Fruit fly (Drosophila melanogaster) whole organism, prepupa: ENCODE data around the gene Dpy-30L1.

Experiments
- Blimp-1 ChIP-seq: fragments of 200-800 bp; sonication (Bioruptor generic); optimal IDR thresholded peaks from 3 replicates; lab custom pipeline; 2017; ENCODE audit warnings: missing biosample characterization, missing genetic modification characterization, mild to moderate bottlenecking, moderate library complexity, missing genetic modification reagents
- CG10631 ChIP-seq: fragments of 200-800 bp; sonication (Bioruptor generic); optimal IDR thresholded peaks from 2 replicates; lab custom pipeline; 2016; ENCODE audit warnings: missing biosample characterization, missing genetic modification characterization
- CG10669 ChIP-seq: fragments of 200-800 bp; sonication (Bioruptor generic); optimal IDR thresholded peaks from 3 replicates; lab custom pipeline; 2018; ENCODE audit warnings: missing biosample characterization, mild to moderate bottlenecking, missing genetic modification characterization, moderate library complexity
- CG11762 ChIP-seq: fragments of 200-800 bp; sonication (Bioruptor generic); optimal IDR thresholded peaks from 3 replicates; lab custom pipeline; 2016; ENCODE audit warnings: missing biosample characterization, missing genetic modification characterization; ENCODE audit not compliant: insufficient read depth
- CG11902 ChIP-seq: fragments of 200-800 bp; sonication (Bioruptor generic); optimal IDR thresholded peaks from 3 replicates; lab custom pipeline; 2016; ENCODE audit warnings: missing biosample characterization, missing genetic modification characterization
- CG15336 ChIP-seq: fragments of 200-800 bp; sonication (Bioruptor generic); IDR thresholded peaks from 2 replicates; pipeline ENCODE4 v1.3.6; 2022; ENCODE audit warnings: missing biosample characterization, missing genetic modification characterization
- CG1621 ChIP-seq: fragments of 200-800 bp; sonication (Bioruptor generic); optimal IDR thresholded peaks from 3 replicates; lab custom pipeline; 2018; ENCODE audit warnings: missing biosample characterization, mild to moderate bottlenecking, missing genetic modification characterization
- CG16779 ChIP-seq: fragments of 200-800 bp; sonication (Bioruptor generic); optimal IDR thresholded peaks from 3 replicates; lab custom pipeline; 2017; ENCODE audit warnings: missing biosample characterization, mild to moderate bottlenecking, missing genetic modification characterization
- CG3032 ChIP-seq: fragments of 200-800 bp; optimal IDR thresholded peaks from 2 replicates; lab custom pipeline; 2019; ENCODE audit warnings: missing biosample characterization, mild to moderate bottlenecking, missing genetic modification characterization, moderate library complexity
- CG34406 ChIP-seq: fragments of 200-800 bp; sonication (Bioruptor generic); optimal IDR thresholded peaks from 3 replicates; lab custom pipeline; 2016; ENCODE audit warnings: missing biosample characterization, missing genetic modification characterization
- CG4318 ChIP-seq: fragments of 200-800 bp; sonication (Bioruptor generic); optimal IDR thresholded peaks from 3 replicates; lab custom pipeline; 2017; ENCODE audit warnings: missing biosample characterization, mild to moderate bottlenecking, missing genetic modification characterization
- CG6163 ChIP-seq: fragments of 200-800 bp; sonication (Bioruptor generic); IDR thresholded peaks from 3 replicates; pipeline ENCODE4 v1.3.6; 2022; ENCODE audit warnings: missing biosample characterization, missing genetic modification characterization
- CG6276 ChIP-seq: fragments of 200-800 bp; sonication (Bioruptor generic); optimal IDR thresholded peaks from 2 replicates; lab custom pipeline; 2017; ENCODE audit warnings: missing biosample characterization, mild to moderate bottlenecking, missing genetic modification characterization
- CG6792 ChIP-seq: fragments of 200-800 bp; sonication (Bioruptor generic); optimal IDR thresholded peaks from 3 replicates; lab custom pipeline; 2016; ENCODE audit warnings: missing biosample characterization, missing genetic modification characterization
- CG6854 ChIP-seq: fragments of 200-800 bp; sonication (Bioruptor generic); optimal IDR thresholded peaks from 2 replicates; lab custom pipeline; 2017; ENCODE audit warnings: missing biosample characterization, mild to moderate bottlenecking, missing genetic modification characterization
- CG8119 ChIP-seq: fragments of 200-800 bp; sonication (Bioruptor generic); IDR thresholded peaks from 3 replicates; pipeline ENCODE4 v1.3.6; 2022; ENCODE audit warnings: missing biosample characterization, missing genetic modification characterization
- CG8319 ChIP-seq: fragments of 200-800 bp; sonication (Bioruptor generic); optimal IDR thresholded peaks from 3 replicates; lab custom pipeline; 2016; ENCODE audit warnings: missing biosample characterization, missing genetic modification characterization
- CG8632 ChIP-seq: fragments of 200-800 bp; sonication (Bioruptor generic); optimal IDR thresholded peaks from 3 replicates; lab custom pipeline; 2016; ENCODE audit warnings: missing biosample characterization, missing genetic modification characterization
- CG9139 ChIP-seq: fragments of 200-800 bp; sonication (Bioruptor generic); optimal IDR thresholded peaks from 3 replicates; lab custom pipeline; 2017; ENCODE audit warnings: missing biosample characterization, mild to moderate bottlenecking, missing genetic modification characterization
- Eip75B ChIP-seq: fragments of 200-800 bp; sonication (Bioruptor generic); optimal IDR thresholded peaks from 3 replicates; lab custom pipeline; 2016; ENCODE audit warnings: missing biosample characterization, missing genetic modification characterization
- Eip78C ChIP-seq: fragments of 200-800 bp; sonication (Bioruptor generic); peaks from one replicate; lab custom pipeline; 2016; ENCODE audit warnings: missing biosample characterization, missing genetic modification characterization
- Eip93F ChIP-seq: fragments of 200-800 bp; sonication (Bioruptor generic); optimal IDR thresholded peaks from 2 replicates; lab custom pipeline; 2016; ENCODE audit warnings: missing biosample characterization, mild to moderate bottlenecking, missing genetic modification characterization
- Ets21C ChIP-seq: fragments of 200-800 bp; sonication (Bioruptor generic); optimal IDR thresholded peaks from 3 replicates; lab custom pipeline; 2016; ENCODE audit warnings: missing biosample characterization, missing genetic modification characterization
- Ets96B ChIP-seq: fragments of 200-800 bp; optimal IDR thresholded peaks from 2 replicates; lab custom pipeline; 2019; ENCODE audit warnings: missing biosample characterization, mild to moderate bottlenecking, missing genetic modification characterization, moderate library complexity
- Gug ChIP-seq: fragments of 200-800 bp; sonication (Bioruptor generic); IDR thresholded peaks from 2 replicates; pipeline ENCODE4 v1.3.6; 2022; ENCODE audit warnings: missing biosample characterization, missing genetic modification characterization
- Hr38 ChIP-seq: sonication (Bioruptor generic); optimal IDR thresholded peaks from 2 replicates; lab custom pipeline; 2016; ENCODE audit warnings: missing biosample characterization, missing genetic modification characterization
- Hr4 ChIP-seq: fragments of 200-800 bp; sonication (Bioruptor generic); optimal IDR thresholded peaks from 3 replicates; lab custom pipeline; 2016; ENCODE audit warnings: missing biosample characterization, missing genetic modification characterization
- Lpt ChIP-seq: fragments of 200-800 bp; sonication (Bioruptor generic); optimal IDR thresholded peaks from 3 replicates; lab custom pipeline; 2016; ENCODE audit warnings: missing biosample characterization, missing genetic modification characterization
- Met ChIP-seq: fragments of 200-800 bp; sonication (Bioruptor generic); optimal IDR thresholded peaks from 3 replicates; lab custom pipeline; 2016; ENCODE audit warnings: missing biosample characterization, missing genetic modification characterization
- OdsH ChIP-seq: fragments of 200-800 bp; sonication (Bioruptor generic); optimal IDR thresholded peaks from 3 replicates; lab custom pipeline; 2016; ENCODE audit warnings: missing biosample characterization, missing genetic modification characterization
- Sox102F ChIP-seq: fragments of 200-800 bp; sonication (Bioruptor generic); optimal IDR thresholded peaks from 2 replicates; lab custom pipeline; 2016; ENCODE audit warnings: missing biosample characterization, mild to moderate bottlenecking, missing genetic modification characterization
- Sox15 ChIP-seq: fragments of 200-800 bp; sonication (Bioruptor generic); optimal IDR thresholded peaks from 3 replicates; lab custom pipeline; 2016; ENCODE audit warnings: missing biosample characterization, missing genetic modification characterization
- acj6 ChIP-seq: fragments of 200-800 bp; sonication (Bioruptor generic); optimal IDR thresholded peaks from 3 replicates; lab custom pipeline; 2016; ENCODE audit warnings: missing biosample characterization, missing genetic modification characterization
- cyc ChIP-seq: fragments of 200-800 bp; sonication (Bioruptor generic); optimal IDR thresholded peaks from 3 replicates; lab custom pipeline; 2016; ENCODE audit warnings: missing biosample characterization, missing genetic modification characterization
- dac ChIP-seq: fragments of 200-800 bp; sonication (Bioruptor generic); optimal IDR thresholded peaks from 2 replicates; lab custom pipeline; 2017; ENCODE audit warnings: missing biosample characterization, mild to moderate bottlenecking, missing genetic modification characterization
- dsx ChIP-seq: fragments of 200-800 bp; optimal IDR thresholded peaks from 3 replicates; lab custom pipeline; 2019; ENCODE audit warnings: missing biosample characterization, mild to moderate bottlenecking, missing genetic modification characterization, moderate library complexity; ENCODE audit not compliant: poor library complexity, severe bottlenecking
- fd85E ChIP-seq: fragments of 200-800 bp; sonication (Bioruptor generic); optimal IDR thresholded peaks from 3 replicates; lab custom pipeline; 2016; ENCODE audit warnings: missing biosample characterization, missing genetic modification characterization
- fkh ChIP-seq: fragments of 200-800 bp; sonication (Bioruptor generic); optimal IDR thresholded peaks from 3 replicates; lab custom pipeline; 2017; ENCODE audit warnings: missing biosample characterization, mild to moderate bottlenecking, missing genetic modification characterization, moderate library complexity
- lz ChIP-seq: fragments of 200-800 bp; sonication (Bioruptor generic); optimal IDR thresholded peaks from 3 replicates; lab custom pipeline; 2016; ENCODE audit warnings: missing biosample characterization, missing genetic modification characterization
- pdm3 ChIP-seq: fragments of 200-800 bp; sonication (Bioruptor generic); optimal IDR thresholded peaks from 3 replicates; lab custom pipeline; 2016; ENCODE audit warnings: missing biosample characterization, missing genetic modification characterization
- salr ChIP-seq, 2 experiments: fragments of 200-800 bp; sonication (Bioruptor generic); optimal IDR thresholded peaks; 3 replicates each; lab custom pipeline; 2016 to 2018; ENCODE audit warnings: missing biosample characterization in 2 of 2, missing genetic modification characterization in 2 of 2, mild to moderate bottlenecking in 1 of 2
- spab ChIP-seq: fragments of 200-800 bp; sonication (Bioruptor generic); optimal IDR thresholded peaks from 2 replicates; lab custom pipeline; 2017; ENCODE audit warnings: missing biosample characterization, mild to moderate bottlenecking, missing genetic modification characterization, missing genetic modification reagents
- ss ChIP-seq, 2 experiments: fragments of 200-800 bp; sonication (Bioruptor generic); optimal IDR thresholded peaks; 2 replicates in 1 of 2; 3 replicates in 1 of 2; lab custom pipeline; 2017 to 2018; ENCODE audit warnings: mild to moderate bottlenecking in 2 of 2, missing biosample characterization in 2 of 2, missing genetic modification characterization in 2 of 2, moderate library complexity in 1 of 2
- svp ChIP-seq: fragments of 200-800 bp; sonication (Bioruptor generic); peaks from one replicate; lab custom pipeline; 2016; ENCODE audit warnings: missing biosample characterization, missing genetic modification characterization
- topi ChIP-seq: fragments of 200-800 bp; sonication (Bioruptor generic); optimal IDR thresholded peaks from 3 replicates; lab custom pipeline; 2016; ENCODE audit warnings: missing biosample characterization, missing genetic modification characterization

Gene Dpy-30L1

DNA sequence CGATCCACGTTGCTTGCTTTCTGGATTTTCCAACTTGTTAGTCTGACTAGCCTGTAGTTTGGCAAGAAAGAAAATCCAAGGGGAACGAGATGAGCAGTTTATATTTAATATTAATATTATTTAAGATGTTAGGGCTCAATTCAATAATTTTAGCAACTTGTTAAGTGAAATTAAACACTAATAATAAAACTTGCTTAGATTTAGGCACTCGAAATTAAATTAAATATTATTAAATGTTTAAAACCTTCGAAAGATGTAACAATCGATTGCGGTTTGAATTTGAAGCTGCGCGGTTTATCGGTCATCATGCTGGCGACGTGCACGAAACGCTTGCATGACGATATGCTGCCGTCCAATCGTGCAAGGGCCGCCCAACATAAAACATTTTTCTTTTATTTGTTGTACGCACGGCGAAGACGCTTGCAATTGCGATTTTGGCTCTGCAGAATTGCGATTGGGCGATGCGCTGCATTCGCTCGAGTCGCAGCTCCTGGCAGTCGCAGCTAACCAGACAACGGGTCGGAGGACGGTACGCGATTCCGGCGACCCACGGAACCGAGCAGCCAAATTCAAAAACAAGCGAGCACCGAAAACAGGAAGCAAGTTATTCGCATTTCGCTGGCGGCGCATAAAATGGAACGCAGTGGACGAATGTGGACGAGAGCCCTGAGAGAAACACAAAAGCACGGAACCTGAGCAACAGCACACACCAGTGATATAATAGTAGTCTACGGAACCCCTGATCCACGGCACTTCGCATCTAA lies 4.7 kb downstream of the Dpy-30L1 start, which contains the start of the genes Vha16-5 and CG12299 (continued):
- TF ChIP-seq CG8632 (no peak), cyc (GFP tag; lab: Kevin White, UChicago) (peak; percentile 70), CG10631 (GFP tag; lab: Kevin White, UChicago) (no peak), acj6 (GFP tag; lab: Kevin White, UChicago) (peak; percentile 73), CG16779 (tag; lab: Kevin White, UChicago) (no peak), CG11902 (peak; percentile 32), Eip93F (no peak), Met (GFP tag; lab: Kevin White, UChicago) (no peak), Sox15 (GFP tag; lab: Kevin White, UChicago) (peak; percentile 42), CG9139 (no peak), dsx (no peak), CG6792 (GFP tag; lab: Kevin White, UChicago) (peak; percentile 39), CG8119 (GFP tag; lab: Robert Waterston, UW) (0 out of 3 replicates have a peak, but pooled peaks have one; percentile 12), CG3032 (tag; lab: Kevin White, UChicago) (peak; percentile 47), salr (GFP tag; optimal IDR thresholded peaks at IDR 0.05; lab: Kevin White, UChicago) (no peak), CG8319 (GFP tag; lab: Kevin White, UChicago) (no peak), CG10669 (no peak), Hr4 (GFP tag; lab: Kevin White, UChicago) (peak; percentile 78), Ets96B (tag; lab: Kevin White, UChicago) (no peak), Eip75B (GFP tag; lab: Kevin White, UChicago) (no peak), CG6163 (GFP tag; lab: Robert Waterston, UW) (peak; percentile 79), ss (GFP tag; optimal IDR thresholded peaks at IDR 0.05; lab: Kevin White, UChicago) (no peak), topi (GFP tag; lab: Kevin White, UChicago) (no peak), CG1621 (tag; lab: Kevin White, UChicago) (peak; percentile 32), Lpt (GFP tag; lab: Kevin White, UChicago) (no peak), CG15336 (GFP tag; lab: Robert Waterston, UW) (peak; percentile 17; the same call in 1 of the 2 replicates), Ets21C (GFP tag; lab: Kevin White, UChicago) (peak; percentile 65), Hr38 (GFP tag; lab: Kevin White, UChicago) (peak; percentile 45), lz (peak; percentile 79), dac (GFP tag; lab: Kevin White, UChicago) (no peak), OdsH (no peak), Eip78C (GFP tag; lab: Kevin White, UChicago) (peak; percentile 85), fd85E (no peak), CG34406 (GFP tag; lab: Kevin White, UChicago) (peak; percentile 48), pdm3 (GFP tag; lab: Kevin White, UChicago) (no peak), Blimp-1 (GFP tag; lab: Kevin White, UChicago) (no peak), CG6276 (no peak), fkh (GFP tag; lab: Kevin White, UChicago) (peak; percentile 77), svp (no peak), spab (no peak)

DNA sequence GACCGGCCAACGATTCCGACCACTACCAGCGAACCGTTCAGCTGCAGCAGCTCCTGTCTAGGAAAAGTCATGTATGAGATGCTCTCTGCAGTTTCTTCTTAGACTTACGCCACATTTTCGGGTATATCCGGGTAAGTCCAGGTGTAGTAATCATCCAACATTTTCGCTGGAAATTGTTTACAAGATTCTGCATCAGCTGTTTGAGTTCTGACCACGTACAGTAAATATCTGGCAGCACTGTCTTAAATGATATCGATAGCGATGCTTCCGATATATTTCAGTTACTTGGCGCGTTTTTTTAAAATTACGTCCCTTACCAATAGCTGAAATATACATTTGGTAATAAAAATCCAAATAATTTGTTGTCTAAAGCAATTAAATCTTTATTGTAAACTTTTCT lies 11.3 kb downstream of the Dpy-30L1 start, which contains the start of gene CG6729:
Gene CG6729 (minus strand): TSS at position 222 of the 400 bp plus-strand sequence.
- TF ChIP-seq CG3032 (tag; lab: Kevin White, UChicago) (no peak), Gug (GFP tag; lab: Robert Waterston, UW) (no peak), Sox15 (GFP tag; lab: Kevin White, UChicago) (no peak), CG1621 (tag; lab: Kevin White, UChicago) (no peak), CG6792 (GFP tag; lab: Kevin White, UChicago) (no peak), CG8119 (GFP tag; lab: Robert Waterston, UW) (no peak), Ets21C (GFP tag; lab: Kevin White, UChicago) (no peak), CG8632 (no peak), topi (GFP tag; lab: Kevin White, UChicago) (no peak), CG11762 (no peak), Sox102F (no peak), spab (no peak), CG15336 (GFP tag; lab: Robert Waterston, UW) (no peak), svp (no peak), CG6854 (GFP tag; lab: Kevin White, UChicago) (no peak), Lpt (GFP tag; lab: Kevin White, UChicago) (no peak), CG10669 (no peak), CG4318 (GFP tag; lab: Kevin White, UChicago) (no peak)
